Worm (Caenorhabditis elegans): Measurements from ENCODE around the gene pisy-1.

The pisy-1 gene

ce11 chrII:12776379-12776778 lies 38.2 kb upstream of the pisy-1 start, which contains the start of gene Y46G5A.34:
Y46G5A.34 (plus strand) TSS chrII:12776679.
- no peak for TF ChIP-seq nhr-42 (GFP tag; IDR thresholded peaks at IDR 0.05)
- TF ChIP-seq aha-1 (tag): peak; percentile 60

- TF ChIP-seq dmd-9 (GFP tag; IDR thresholded peaks at IDR 0.05): no peak
- no peak for TF ChIP-seq snpc-1.2 (GFP tag; IDR thresholded peaks at IDR 0.05)
- no peak for TF ChIP-seq R02D3.7 (tag; optimal IDR thresholded peaks at IDR 0.05)
- TF ChIP-seq saeg-2 (GFP tag; IDR thresholded peaks at IDR 0.05): no peak
- TF ChIP-seq hif-1 (tag; optimal IDR thresholded peaks at IDR 0.05): no peak
- no peak for TF ChIP-seq F10B5.3 (tag; optimal IDR thresholded peaks at IDR 0.05)
- TF ChIP-seq fkh-10 (GFP tag; optimal IDR thresholded peaks at IDR 0.05): no peak
- no peak for TF ChIP-seq vab-7 (GFP tag; IDR thresholded peaks at IDR 0.05)
- TF ChIP-seq gei-8 (GFP tag; optimal IDR thresholded peaks at IDR 0.05): no peak
Observed at ce11 chrII:12774402-12774801, 36.3 kb upstream of the pisy-1 start, which contains the start of gene Y46G5A.14. Y46G5A.14 (plus strand) TSS chrII:12774702.

DNA sequence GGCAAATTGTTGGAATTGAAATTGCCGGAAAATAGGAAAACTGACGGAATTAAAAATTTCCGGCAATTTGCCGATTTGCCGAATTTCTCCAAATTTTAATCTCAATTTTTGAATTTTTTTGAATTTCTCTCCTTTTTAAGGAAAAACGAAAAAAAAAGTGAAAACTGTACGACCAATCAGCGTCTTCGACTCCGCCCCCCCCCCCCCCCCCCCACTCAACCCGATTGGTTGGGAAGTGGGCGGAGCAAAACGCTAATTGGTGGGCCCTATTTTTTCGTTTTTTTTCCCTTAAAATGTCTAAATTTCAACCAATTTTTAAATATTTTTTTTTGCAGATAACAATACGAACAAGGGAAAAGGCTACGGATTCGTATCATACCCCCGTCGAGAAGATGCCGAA lies 31.8 kb upstream of the pisy-1 start:
- TF ChIP-seq set-16 (GFP tag; IDR thresholded peaks at IDR 0.05): peak; percentile 73
- TF ChIP-seq nhr-10 (tag; optimal IDR thresholded peaks at IDR 0.05): no peak

DNA sequence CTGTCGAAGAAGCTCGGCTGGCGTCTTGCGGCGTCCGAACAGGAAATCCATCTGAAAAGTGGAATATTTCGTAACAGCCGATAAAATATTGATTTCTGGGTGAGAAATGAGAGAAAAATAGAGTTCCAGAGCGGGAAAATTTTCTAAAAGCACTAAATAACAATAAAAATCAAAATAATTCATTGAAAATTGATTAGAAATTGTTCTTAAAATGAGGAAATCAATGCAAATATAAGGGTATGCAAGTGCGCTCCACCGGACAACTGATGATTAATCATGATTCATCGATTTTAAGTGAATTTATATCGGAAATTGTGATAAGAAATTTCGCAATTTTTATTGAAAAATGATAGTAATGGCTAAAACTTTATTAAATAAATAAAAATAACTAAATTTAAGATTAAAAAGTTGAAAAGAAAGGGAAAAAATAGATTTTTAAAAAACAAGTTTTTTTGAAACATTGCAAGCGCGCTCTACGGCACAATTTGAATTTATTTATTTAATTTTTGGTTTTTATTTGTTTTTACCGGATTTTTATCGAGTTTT lies 30.1 kb upstream of the pisy-1 start, which contains the start of the genes vps-2 and tiar-2:
TSS of gene vps-2 (minus strand) at position 51 of the 546 bp plus-strand sequence.
TSS of gene tiar-2 (plus strand) at position 520 of the 546 bp plus-strand sequence.
- TF ChIP-seq hlh-11 (tag; optimal IDR thresholded peaks at IDR 0.05): peak; percentile 46
- TF ChIP-seq pqm-1 (tag; optimal IDR thresholded peaks at IDR 0.05): peak; percentile 64
- peak; percentile 75 for TF ChIP-seq fos-1 (tag; optimal IDR thresholded peaks at IDR 0.05)
- no peak for TF ChIP-seq F26F4.8 (GFP tag; conservative IDR thresholded peaks at IDR 0.05)
- TF ChIP-seq nhr-77 (tag; optimal IDR thresholded peaks at IDR 0.05): peak; percentile 44
- 0 out of 2 replicates have a peak, but pooled peaks have one; percentile 15 for TF ChIP-seq ctbp-1 (GFP tag; IDR thresholded peaks at IDR 0.05)
- TF ChIP-seq egl-43 (GFP tag; IDR thresholded peaks at IDR 0.05): no peak
- TF ChIP-seq daf-19 (GFP tag; conservative IDR thresholded peaks at IDR 0.05): no peak
- peak; percentile 94 for TF ChIP-seq lin-38 (GFP tag; IDR thresholded peaks at IDR 0.05)
- TF ChIP-seq Y105C5A.15 (GFP tag; IDR thresholded peaks at IDR 0.05): no peak
- TF ChIP-seq dpl-1 (GFP tag; optimal IDR thresholded peaks at IDR 0.05): peak; percentile 72
- TF ChIP-seq mes-2 (tag; optimal IDR thresholded peaks at IDR 0.05; ENCODE audit: poor library complexity, severe bottlenecking): peak; percentile 46
- peak; percentile 80 for TF ChIP-seq ztf-7 (tag; optimal IDR thresholded peaks at IDR 0.05)
- TF ChIP-seq daf-16 (GFP tag; optimal IDR thresholded peaks at IDR 0.05): no peak
- peak; percentile 41 for TF ChIP-seq daf-16 (tag; optimal IDR thresholded peaks at IDR 0.05)
- no peak for TF ChIP-seq zip-11 (GFP tag; IDR thresholded peaks at IDR 0.05)
- peak; percentile 62 for TF ChIP-seq rbr-2 (tag; optimal IDR thresholded peaks at IDR 0.05)
- TF ChIP-seq php-3 (GFP tag; IDR thresholded peaks at IDR 0.05): no peak
- TF ChIP-seq dve-1 (tag; optimal IDR thresholded peaks at IDR 0.05; ENCODE audit: insufficient read depth): peak; percentile 41
- peak; percentile 41 for TF ChIP-seq F37D6.2 (tag; optimal IDR thresholded peaks at IDR 0.05)
- TF ChIP-seq mdl-1 (tag; optimal IDR thresholded peaks at IDR 0.05): no peak
- TF ChIP-seq mep-1 (tag; optimal IDR thresholded peaks at IDR 0.05): peak; percentile 77
- peak in 1 of 2 experiments; percentile 64 for TF ChIP-seq unc-62 (GFP tag; optimal IDR thresholded peaks at IDR 0.05 in 1 of 2)
- TF ChIP-seq unc-62 (tag; optimal IDR thresholded peaks at IDR 0.05): no peak
- peak; percentile 71 for TF ChIP-seq ces-1 (GFP tag; optimal IDR thresholded peaks at IDR 0.05)
- peak; percentile 26 for TF ChIP-seq nhr-102 (tag; optimal IDR thresholded peaks at IDR 0.05)
- no peak for TF ChIP-seq dmd-8 (GFP tag; IDR thresholded peaks at IDR 0.05)
- TF ChIP-seq fkh-10 (GFP tag; optimal IDR thresholded peaks at IDR 0.05): peak; percentile 6
- peak; percentile 46 for TF ChIP-seq nhr-28 (tag; optimal IDR thresholded peaks at IDR 0.05)
- no peak for TF ChIP-seq aly-2 (tag; optimal IDR thresholded peaks at IDR 0.05)
- no peak for TF ChIP-seq nhr-10 (tag; optimal IDR thresholded peaks at IDR 0.05)
- TF ChIP-seq mxl-3 (GFP tag; optimal IDR thresholded peaks at IDR 0.05): no peak
- TF ChIP-seq hlh-30 (tag; optimal IDR thresholded peaks at IDR 0.05; ENCODE audit: insufficient read depth): peak; percentile 59
- peak in 1 of 2 experiments; percentile 77 for TF ChIP-seq lsy-2 (tag; optimal IDR thresholded peaks at IDR 0.05)
- no peak for TF ChIP-seq mxl-2 (GFP tag; conservative IDR thresholded peaks at IDR 0.05)
